Worm (Caenorhabditis elegans) whole organism, L4 larva: ENCODE measurements around the gene K09E3.7.

Experiments used
- ceh-44 ChIP-seq: fragments of 200-800 bp; sonication (Bioruptor generic); IDR thresholded peaks from 2 replicates; pipeline ENCODE4 v1.3.6; 2022; ENCODE audit warnings: missing genetic modification reagents, missing genetic modification characterization, missing compliant biosample characterization
- dmd-8 ChIP-seq: fragments of 200-800 bp; sonication (Bioruptor generic); IDR thresholded peaks from 2 replicates; pipeline ENCODE4 v1.3.6; 2022; ENCODE audit warnings: missing genetic modification characterization, missing compliant biosample characterization
- nhr-25 ChIP-seq: sonication (generic microtip); optimal IDR thresholded peaks from 2 replicates; lab custom pipeline; 2017; ENCODE audit warnings: missing genetic modification characterization, mild to moderate bottlenecking, missing compliant biosample characterization, antibody characterized with exemption, moderate library complexity, borderline replicate concordance; ENCODE audit not compliant: insufficient read depth
- snpc-4 ChIP-seq: fragments of 150-350 bp; optimal IDR thresholded peaks from 2 replicates; lab custom pipeline; 2014; ENCODE audit warnings: missing biosample characterization, missing genetic modification characterization
- ztf-11 ChIP-seq: fragments of 150-350 bp; optimal IDR thresholded peaks from 2 replicates; lab custom pipeline; 2014; ENCODE audit warnings: missing biosample characterization, missing genetic modification characterization

DNA sequence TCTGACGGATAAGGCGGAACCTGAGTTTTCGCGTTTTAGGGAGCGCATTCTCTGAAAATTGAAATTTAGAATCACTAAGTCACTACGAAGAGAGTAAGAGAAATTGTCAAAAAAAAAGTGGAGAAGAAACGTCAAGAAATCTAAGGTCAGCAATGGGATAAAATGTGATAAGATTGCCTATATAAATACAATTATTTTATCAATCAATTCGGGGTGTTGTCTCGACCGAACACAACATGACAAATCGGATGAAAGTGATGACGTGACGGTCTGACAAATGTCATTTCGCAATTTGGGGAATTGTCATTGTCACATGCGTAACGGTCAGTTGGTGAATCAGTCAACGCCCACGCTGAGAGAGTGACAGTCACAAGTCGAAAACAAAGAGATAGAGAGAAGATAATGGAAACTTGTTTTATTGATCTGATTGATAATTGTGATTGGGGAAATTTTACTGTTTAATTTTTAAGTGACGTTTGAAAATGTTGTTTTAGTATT, 3.8 kb upstream of the K09E3.7 start, which contains the start of gene cnp-3:
- TF ChIP-seq ceh-44 (GFP tag; lab: Robert Waterston, UW), result no peak
- no peak for TF ChIP-seq snpc-4 (tag; lab: Kevin White, UChicago)
- TF ChIP-seq ztf-11, result no peak
- TF ChIP-seq nhr-25 (tag; lab: Kevin White, UChicago), result no peak
- TF ChIP-seq dmd-8 (GFP tag; lab: Robert Waterston, UW), result no peak
